Worm (Caenorhabditis elegans): ENCODE data around the gene snn-1.

DNA sequence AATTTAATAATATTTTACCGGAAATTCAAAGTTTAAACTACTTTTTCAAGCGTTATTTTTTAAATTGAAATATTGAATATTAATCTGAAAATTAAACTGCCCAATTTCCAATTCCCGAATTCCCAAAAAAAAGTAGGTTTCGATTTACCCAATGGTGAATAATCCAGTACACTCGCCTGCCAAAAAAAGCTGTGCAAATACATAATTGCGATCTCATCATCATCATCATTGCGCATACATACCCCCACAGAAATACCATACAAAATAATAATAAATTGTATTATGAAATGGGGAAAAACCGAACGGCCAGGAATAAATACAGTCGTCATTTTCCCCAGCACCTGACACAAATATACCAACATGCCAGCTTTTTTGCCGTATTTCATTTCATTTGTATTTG, 43.1 kb downstream of the snn-1 start, which contains the start of gene Y41D4A.1:
- TF ChIP-seq F57C9.4 (tag; optimal IDR thresholded peaks at IDR 0.05) = no peak
- TF ChIP-seq attf-6 (GFP tag; IDR thresholded peaks at IDR 0.05) = no peak
- no peak for TF ChIP-seq T07F8.4 (tag; optimal IDR thresholded peaks at IDR 0.05)
- no peak for TF ChIP-seq F33H1.4 (GFP tag; IDR thresholded peaks at IDR 0.05)
- no peak for TF ChIP-seq ama-1 (optimal IDR thresholded peaks at IDR 0.05)
- no peak for TF ChIP-seq ama-1 (GFP tag; optimal IDR thresholded peaks at IDR 0.05)
- TF ChIP-seq F23B12.7 (tag; optimal IDR thresholded peaks at IDR 0.05; ENCODE audit: insufficient read depth) = no peak
- TF ChIP-seq sdz-38 (tag; optimal IDR thresholded peaks at IDR 0.05) = no peak
